Fruit fly (Drosophila melanogaster) whole organism, pupa: Measurements from ENCODE around the gene fry.

ENCODE experiments used
- CG10348 ChIP-seq: fragments of 200-800 bp; sonication (Bioruptor generic); IDR thresholded peaks from 2 replicates; pipeline ENCODE4 v1.3.6; 2022; ENCODE audit warnings: missing biosample characterization, missing genetic modification characterization
- CG12605 ChIP-seq: fragments of 200-800 bp; sonication (Bioruptor generic); IDR thresholded peaks from 2 replicates; pipeline ENCODE4 v1.3.6; 2022; ENCODE audit warnings: missing biosample characterization, missing genetic modification characterization
- CG13204 ChIP-seq: fragments of 200-800 bp; sonication (Bioruptor generic); optimal IDR thresholded peaks from 2 replicates; lab custom pipeline; 2018; ENCODE audit warnings: missing biosample characterization, mild to moderate bottlenecking, missing genetic modification characterization, moderate library complexity
- CG14655 ChIP-seq: fragments of 200-800 bp; sonication (Bioruptor generic); optimal IDR thresholded peaks from 3 replicates; lab custom pipeline; 2017; ENCODE audit warnings: mild to moderate bottlenecking, missing biosample characterization, missing genetic modification reagents, missing genetic modification characterization
- CG15710 ChIP-seq: fragments of 200-800 bp; sonication (Bioruptor generic); optimal IDR thresholded peaks from 2 replicates; lab custom pipeline; 2018; ENCODE audit warnings: missing biosample characterization, mild to moderate bottlenecking, missing genetic modification characterization, moderate library complexity
- CG17806 ChIP-seq: fragments of 200-800 bp; sonication (Bioruptor generic); optimal IDR thresholded peaks from 2 replicates; lab custom pipeline; 2018; ENCODE audit warnings: missing biosample characterization, mild to moderate bottlenecking, missing genetic modification characterization, moderate library complexity
- CG32121 ChIP-seq: fragments of 200-800 bp; sonication (Bioruptor generic); IDR thresholded peaks from 2 replicates; pipeline ENCODE4 v1.3.6; 2022; ENCODE audit warnings: missing biosample characterization, missing genetic modification characterization
- CG34367 ChIP-seq: fragments of 200-800 bp; sonication (Bioruptor generic); optimal IDR thresholded peaks from 2 replicates; lab custom pipeline; 2018; ENCODE audit warnings: missing biosample characterization, mild to moderate bottlenecking, missing genetic modification characterization
- CG4496 ChIP-seq: fragments of 200-800 bp; sonication (Bioruptor generic); IDR thresholded peaks from 3 replicates; pipeline ENCODE4 v1.3.6; 2022; ENCODE audit warnings: missing biosample characterization, missing genetic modification characterization
- CG8159 ChIP-seq: fragments of 200-800 bp; sonication (Bioruptor generic); optimal IDR thresholded peaks from 3 replicates; lab custom pipeline; 2018; ENCODE audit warnings: missing biosample characterization, mild to moderate bottlenecking, missing genetic modification characterization, moderate library complexity
- CG8301 ChIP-seq: fragments of 200-800 bp; sonication (Bioruptor generic); optimal IDR thresholded peaks from 2 replicates; lab custom pipeline; 2018; ENCODE audit warnings: missing biosample characterization, mild to moderate bottlenecking, missing genetic modification characterization
- CG9948 ChIP-seq: fragments of 200-800 bp; sonication (Bioruptor generic); optimal IDR thresholded peaks from 2 replicates; lab custom pipeline; 2018; ENCODE audit warnings: missing biosample characterization, mild to moderate bottlenecking, missing genetic modification characterization, moderate library complexity
- D1 ChIP-seq: fragments of 200-800 bp; sonication (Bioruptor generic); optimal IDR thresholded peaks from 2 replicates; lab custom pipeline; 2018; ENCODE audit warnings: missing biosample characterization, mild to moderate bottlenecking, missing genetic modification characterization, moderate library complexity
- EcR ChIP-seq: fragments of 200-800 bp; sonication (Bioruptor generic); optimal IDR thresholded peaks from 3 replicates; lab custom pipeline; 2019; ENCODE audit warnings: missing biosample characterization, missing genetic modification characterization, mild to moderate bottlenecking, moderate library complexity, missing genetic modification reagents
- Ets98B ChIP-seq: fragments of 200-800 bp; sonication (Bioruptor generic); IDR thresholded peaks from 2 replicates; pipeline ENCODE4 v1.3.6; 2022; ENCODE audit warnings: missing biosample characterization, missing genetic modification characterization
- Pif1A ChIP-seq: fragments of 200-800 bp; sonication (Bioruptor generic); optimal IDR thresholded peaks from 3 replicates; lab custom pipeline; 2016; ENCODE audit warnings: missing biosample characterization, missing genetic modification characterization
- Pif1B ChIP-seq: fragments of 200-800 bp; sonication (Bioruptor generic); optimal IDR thresholded peaks from 3 replicates; lab custom pipeline; 2016; ENCODE audit warnings: missing biosample characterization, missing genetic modification characterization
- Snoo ChIP-seq: fragments of 200-800 bp; sonication (Bioruptor generic); optimal IDR thresholded peaks from 3 replicates; lab custom pipeline; 2017; ENCODE audit warnings: missing biosample characterization, mild to moderate bottlenecking, missing genetic modification characterization, inconsistent platforms
- fd96Ca ChIP-seq: fragments of 200-800 bp; sonication (Bioruptor generic); IDR thresholded peaks from 3 replicates; pipeline ENCODE4 v1.3.6; 2022; ENCODE audit warnings: missing biosample characterization, missing genetic modification characterization
- gl ChIP-seq: fragments of 200-800 bp; sonication (Bioruptor generic); optimal IDR thresholded peaks from 2 replicates; lab custom pipeline; 2018; ENCODE audit warnings: missing biosample characterization, mild to moderate bottlenecking, missing genetic modification characterization
- rn ChIP-seq: fragments of 200-800 bp; sonication (Bioruptor generic); IDR thresholded peaks from 2 replicates; pipeline ENCODE4 v1.3.6; 2022; ENCODE audit warnings: missing biosample characterization, missing genetic modification characterization

fry gene

DNA sequence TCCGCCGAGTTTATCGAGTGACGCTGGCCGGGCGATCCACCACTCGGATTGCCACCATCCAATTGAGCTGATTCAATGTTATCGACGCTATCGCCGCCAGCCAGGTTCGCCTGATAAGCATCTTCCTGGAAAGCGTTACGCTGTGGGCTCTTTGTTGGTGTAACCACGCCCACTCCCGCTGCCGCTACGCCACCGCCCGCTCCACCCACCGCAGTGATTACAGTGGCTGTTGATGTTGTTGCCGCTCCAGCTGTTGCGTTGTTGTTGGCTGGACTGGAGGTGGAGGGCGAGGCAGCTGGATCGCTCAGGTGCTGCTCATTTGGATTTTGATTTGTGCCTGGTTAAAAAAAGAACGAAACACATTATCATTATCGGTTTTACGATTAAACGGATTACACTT, 7.5 kb downstream of the fry start:
- no peak for TF ChIP-seq CG12605 (GFP tag; lab: Robert Waterston, UW)
- no peak for TF ChIP-seq CG34367 (tag; lab: Kevin White, UChicago)
- TF ChIP-seq CG13204 = peak; percentile 10
- TF ChIP-seq CG10348 = no peak
- TF ChIP-seq CG8159 (tag; lab: Kevin White, UChicago) = no peak

DNA sequence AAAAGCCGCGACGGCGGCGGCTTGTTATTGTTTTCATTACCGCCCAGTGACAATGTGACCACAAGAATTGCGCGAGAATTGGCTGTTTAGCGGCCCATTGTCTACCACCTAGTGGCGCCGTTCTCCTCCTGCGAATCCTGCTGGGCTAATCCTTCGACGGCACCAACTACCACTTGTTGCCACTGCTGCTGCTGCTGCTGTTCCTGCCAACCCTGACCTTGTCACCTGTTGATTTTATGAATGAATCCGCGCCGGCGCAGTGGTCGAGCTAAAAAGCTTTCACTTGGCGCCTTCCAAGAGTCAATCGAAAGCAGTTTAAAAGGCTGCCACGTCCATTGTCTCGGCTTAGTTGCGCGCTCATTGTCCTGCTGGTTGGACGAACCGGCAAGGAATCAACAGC, 35.1 kb downstream of the fry start, which contains the start of gene CNMaR:
Gene CNMaR, plus strand, starts transcription at position 348 of the 400 bp plus-strand sequence.
- TF ChIP-seq fd96Ca = no peak
- no peak for TF ChIP-seq CG8301
- no peak for TF ChIP-seq CG17806 (tag; lab: Kevin White, UChicago)
- TF ChIP-seq CG14655 (GFP tag; lab: Kevin White, UChicago) = no peak
- TF ChIP-seq gl (tag; lab: Kevin White, UChicago) = no peak
- TF ChIP-seq CG12605 (GFP tag; lab: Robert Waterston, UW) = peak; percentile 94
- no peak for TF ChIP-seq CG4496 (GFP tag; lab: Robert Waterston, UW)

DNA sequence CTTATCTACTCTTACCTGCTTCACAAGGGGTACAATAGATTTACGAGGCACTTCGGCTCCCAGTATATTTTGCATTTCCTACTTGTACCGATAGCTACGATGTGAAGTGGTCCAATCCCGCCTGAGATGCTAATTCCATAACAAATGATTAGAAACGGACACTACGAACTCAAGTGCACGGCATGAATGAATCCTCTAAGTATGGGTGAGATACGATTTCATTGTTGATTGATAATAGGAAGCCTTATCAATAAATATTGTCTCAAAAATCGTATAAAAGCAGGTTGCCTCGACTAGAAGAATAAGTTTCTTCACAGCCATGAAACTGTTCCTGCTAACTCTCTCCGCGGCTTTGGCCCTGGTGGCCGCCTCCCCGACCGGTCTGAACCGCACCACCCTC, 38.2 kb downstream of the fry start, which contains the start of gene CG18180:
Gene CG18180, plus strand, starts transcription at position 301 of the 400 bp plus-strand sequence.
- no peak for TF ChIP-seq CG8301
- no peak for TF ChIP-seq CG10348
- no peak for TF ChIP-seq rn (GFP tag; lab: Robert Waterston, UW)
- TF ChIP-seq CG4496 (GFP tag; lab: Robert Waterston, UW) = no peak
- no peak for TF ChIP-seq EcR (GFP tag; lab: Kevin White, UChicago)
- no peak for TF ChIP-seq CG32121 (GFP tag; lab: Robert Waterston, UW)
- no peak for TF ChIP-seq CG13204
- TF ChIP-seq CG9948 (tag; lab: Kevin White, UChicago) = no peak
- no peak for TF ChIP-seq Ets98B (GFP tag; lab: Robert Waterston, UW)
- no peak for TF ChIP-seq fd96Ca
- no peak for TF ChIP-seq D1 (tag; lab: Kevin White, UChicago)
- TF ChIP-seq Snoo (tag; lab: Kevin White, UChicago) = no peak
- TF ChIP-seq CG17806 (tag; lab: Kevin White, UChicago) = no peak
- TF ChIP-seq CG8159 (tag; lab: Kevin White, UChicago) = no peak
- TF ChIP-seq Pif1A (GFP tag; lab: Kevin White, UChicago) = no peak
- no peak for TF ChIP-seq CG14655 (GFP tag; lab: Kevin White, UChicago)
- no peak for TF ChIP-seq CG12605 (GFP tag; lab: Robert Waterston, UW)
- TF ChIP-seq CG34367 (tag; lab: Kevin White, UChicago) = no peak

DNA sequence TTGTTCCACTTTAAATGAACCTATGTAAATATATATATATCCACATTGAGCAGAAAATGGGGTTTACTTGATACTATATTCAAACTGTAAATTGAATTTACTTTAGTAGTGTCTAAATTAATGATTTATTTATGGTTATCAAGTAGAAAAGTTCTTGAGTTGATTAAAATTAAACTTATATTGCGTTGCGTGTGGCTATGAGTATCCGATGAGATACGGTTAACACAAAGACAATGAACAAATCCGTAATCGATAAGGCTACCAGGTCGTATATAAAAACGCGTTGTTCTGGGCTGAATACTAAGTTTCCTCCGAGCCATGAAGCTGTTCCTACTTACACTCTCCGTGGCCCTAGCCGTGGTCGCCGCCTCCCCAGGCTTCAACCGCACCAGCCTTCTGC, 39.9 kb downstream of the fry start, which contains the start of gene CG18179:
Gene CG18179, plus strand, starts transcription at position 301 of the 400 bp plus-strand sequence.
- TF ChIP-seq Ets98B (GFP tag; lab: Robert Waterston, UW) (no peak), gl (tag; lab: Kevin White, UChicago) (no peak), fd96Ca (no peak), CG17806 (tag; lab: Kevin White, UChicago) (no peak), CG14655 (GFP tag; lab: Kevin White, UChicago) (no peak), Pif1B (no peak), rn (GFP tag; lab: Robert Waterston, UW) (no peak), CG15710 (tag; lab: Kevin White, UChicago) (no peak), D1 (tag; lab: Kevin White, UChicago) (no peak), CG12605 (GFP tag; lab: Robert Waterston, UW) (no peak), CG4496 (GFP tag; lab: Robert Waterston, UW) (no peak), CG34367 (tag; lab: Kevin White, UChicago) (no peak), Pif1A (GFP tag; lab: Kevin White, UChicago) (no peak), CG8159 (tag; lab: Kevin White, UChicago) (no peak), CG9948 (tag; lab: Kevin White, UChicago) (no peak), Snoo (tag; lab: Kevin White, UChicago) (no peak), CG8301 (no peak), CG13204 (no peak)

DNA sequence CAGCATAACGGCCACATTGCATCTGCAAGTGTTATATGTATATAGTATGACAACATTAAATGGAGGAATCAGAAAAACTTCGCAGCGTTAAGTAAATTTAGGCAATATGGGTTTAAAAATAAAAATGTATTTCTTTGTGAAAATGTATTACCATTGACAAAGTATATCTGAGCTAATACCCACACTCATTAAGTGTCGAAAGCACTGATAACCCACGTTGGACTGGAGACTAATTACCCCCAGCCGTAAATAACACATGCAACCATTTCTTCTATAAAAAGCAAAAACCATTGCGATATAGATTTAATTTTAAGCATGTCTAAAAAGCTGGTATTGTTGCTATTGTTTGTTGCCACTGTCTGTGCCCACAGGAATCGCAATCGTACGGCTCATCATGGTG, 41.1 kb downstream of the fry start, which contains the start of gene CG8329:
Gene CG8329, plus strand, starts transcription at position 301 of the 400 bp plus-strand sequence.
- TF ChIP-seq CG8159 (tag; lab: Kevin White, UChicago) = no peak
- no peak for TF ChIP-seq Pif1B
- TF ChIP-seq CG32121 (GFP tag; lab: Robert Waterston, UW) = no peak
- TF ChIP-seq rn (GFP tag; lab: Robert Waterston, UW) = no peak
- no peak for TF ChIP-seq CG34367 (tag; lab: Kevin White, UChicago)
- no peak for TF ChIP-seq CG14655 (GFP tag; lab: Kevin White, UChicago)

DNA sequence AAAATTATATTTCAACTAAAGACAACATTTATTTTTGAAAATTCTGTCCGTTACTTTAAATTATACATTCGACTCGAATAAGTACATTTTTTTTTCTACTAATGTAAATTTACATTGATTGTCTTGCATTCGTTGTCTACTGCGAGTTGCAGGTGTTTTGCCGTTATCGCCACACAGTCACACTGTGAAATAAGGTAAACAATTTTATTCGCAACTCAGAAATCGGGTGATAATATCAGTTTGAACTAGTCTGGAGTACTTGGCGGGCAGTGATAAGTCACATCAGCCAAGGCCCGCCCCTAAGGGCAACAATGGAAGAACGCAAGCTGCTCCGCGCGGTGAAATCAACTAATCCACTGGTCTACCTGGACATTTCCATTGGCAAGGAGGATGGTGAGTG, 49.0 kb downstream of the fry start:
- TF ChIP-seq fd96Ca (no peak), CG9948 (tag; lab: Kevin White, UChicago) (no peak), Pif1B (no peak), D1 (tag; lab: Kevin White, UChicago) (no peak), CG34367 (tag; lab: Kevin White, UChicago) (no peak), gl (tag; lab: Kevin White, UChicago) (no peak), CG8159 (tag; lab: Kevin White, UChicago) (no peak), CG14655 (GFP tag; lab: Kevin White, UChicago) (no peak), Ets98B (GFP tag; lab: Robert Waterston, UW) (no peak), CG10348 (no peak), CG15710 (tag; lab: Kevin White, UChicago) (no peak), Snoo (tag; lab: Kevin White, UChicago) (no peak)
